Worm (Caenorhabditis elegans) whole organism, L4 larva: ENCODE measurements around the gene K11C4.1.

Experiments
- R02D3.7 ChIP-seq: fragments of 150-350 bp; sonication (generic microtip); optimal IDR thresholded peaks from 3 replicates; lab custom pipeline; 2014; ENCODE audit warnings: missing biosample characterization, missing genetic modification characterization
- arid-1 ChIP-seq: fragments of 200-800 bp; sonication (Bioruptor generic); conservative IDR thresholded peaks from 2 replicates; pipeline ENCODE4 v1.3.6; 2022; ENCODE audit warnings: missing genetic modification reagents, missing genetic modification characterization, missing compliant biosample characterization
- cey-2 ChIP-seq: sonication (generic microtip); optimal IDR thresholded peaks from 3 replicates; lab custom pipeline; 2017; ENCODE audit warnings: missing genetic modification characterization, mild to moderate bottlenecking, missing compliant biosample characterization, antibody characterized with exemption, borderline replicate concordance; ENCODE audit not compliant: insufficient read depth
- daf-8 ChIP-seq: fragments of 200-800 bp; sonication (Bioruptor generic); IDR thresholded peaks from 2 replicates; pipeline ENCODE4 v1.3.6; 2022; ENCODE audit warnings: missing genetic modification characterization, missing compliant biosample characterization
- dpl-1 ChIP-seq: fragments of 150-350 bp; optimal IDR thresholded peaks from 2 replicates; lab custom pipeline; 2014; ENCODE audit warnings: missing biosample characterization, missing genetic modification reagents, missing genetic modification characterization
- mdl-1 ChIP-seq, 2 experiments: fragments of 150-350 bp in 1 of 2; sonication (generic microtip) in 1 of 2; optimal IDR thresholded peaks; 2 replicates each; lab custom pipeline; 2014 to 2017; ENCODE audit warnings: missing biosample characterization in 2 of 2, missing genetic modification characterization in 2 of 2
- nhr-25 ChIP-seq: sonication (generic microtip); optimal IDR thresholded peaks from 2 replicates; lab custom pipeline; 2017; ENCODE audit warnings: missing genetic modification characterization, mild to moderate bottlenecking, missing compliant biosample characterization, antibody characterized with exemption, moderate library complexity, borderline replicate concordance; ENCODE audit not compliant: insufficient read depth
- unc-62 ChIP-seq, 3 experiments: fragments of 150-350 bp in 1 of 3; sonication (generic microtip); optimal IDR thresholded peaks in 2 of 3; peaks in 1 of 3; 1 replicate in 1 of 3; 2 replicates in 2 of 3; lab custom pipeline; 2014 to 2017; ENCODE audit warnings: missing biosample characterization in 3 of 3, missing genetic modification characterization in 3 of 3, missing genetic modification reagents in 3 of 3, missing genotype in 1 of 3
- vab-7 ChIP-seq: fragments of 200-800 bp; sonication (Bioruptor generic); IDR thresholded peaks from 2 replicates; pipeline ENCODE4 v1.3.6; 2022; ENCODE audit warnings: missing genetic modification reagents, missing genetic modification characterization, missing compliant biosample characterization
- ztf-11 ChIP-seq: fragments of 150-350 bp; optimal IDR thresholded peaks from 2 replicates; lab custom pipeline; 2014; ENCODE audit warnings: missing biosample characterization, missing genetic modification characterization

DNA sequence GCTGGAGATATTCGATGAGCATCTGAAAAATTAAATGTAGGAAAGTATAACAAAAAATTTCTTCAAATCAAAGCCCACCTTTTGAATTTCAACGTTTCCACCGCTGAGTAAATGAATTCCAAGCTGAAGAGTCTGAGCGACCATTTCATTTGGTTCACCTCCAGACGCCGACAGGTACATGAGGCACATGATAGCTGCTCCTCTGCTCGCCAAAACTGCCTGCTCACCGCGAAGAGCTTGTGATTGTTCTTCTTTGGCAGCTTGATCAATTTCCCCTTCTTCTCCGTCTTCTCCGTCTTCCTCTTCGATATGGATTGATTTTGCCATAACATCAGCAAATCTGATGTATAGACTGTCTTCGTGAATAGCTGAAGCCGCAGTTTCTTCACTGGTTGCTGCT is 9.6 kb downstream of the K11C4.1 start:
- TF ChIP-seq mdl-1 (tag; optimal IDR thresholded peaks at IDR 0.05; lab: Kevin White, UChicago), result no peak
- no peak for TF ChIP-seq nhr-25
- TF ChIP-seq arid-1 (GFP tag; lab: Robert Waterston, UW), result no peak
- no peak for TF ChIP-seq vab-7 (GFP tag; lab: Robert Waterston, UW)
- no peak for TF ChIP-seq R02D3.7 (tag; lab: Kevin White, UChicago)
- peak in 1 of 2 experiments; percentile 93 for TF ChIP-seq unc-62 (GFP tag; optimal IDR thresholded peaks at IDR 0.05 in 1 of 2; lab: Kevin White, UChicago)
- no peak for TF ChIP-seq unc-62 (tag; optimal IDR thresholded peaks at IDR 0.05; lab: Kevin White, UChicago)
- no peak for TF ChIP-seq dpl-1 (GFP tag; lab: Kevin White, UChicago)
- TF ChIP-seq daf-8 (GFP tag; lab: Robert Waterston, UW), result no peak
- TF ChIP-seq ztf-11 (tag; lab: Kevin White, UChicago), result no peak
- no peak for TF ChIP-seq cey-2
